Worm (Caenorhabditis elegans) whole organism, L4/young adult: ENCODE results near the gene eif-2Bepsilon.

Experiments used
- dao-5 ChIP-seq: sonication (generic microtip); optimal IDR thresholded peaks from 2 replicates; lab custom pipeline; 2016; ENCODE audit warnings: missing genotype, missing genetic modification characterization, moderate library complexity, missing compliant biosample characterization
- him-1 ChIP-seq: sonication (generic microtip); optimal IDR thresholded peaks from 2 replicates; lab custom pipeline; 2016; ENCODE audit warnings: missing genotype, missing genetic modification reagents, missing genetic modification characterization, missing compliant biosample characterization

DNA sequence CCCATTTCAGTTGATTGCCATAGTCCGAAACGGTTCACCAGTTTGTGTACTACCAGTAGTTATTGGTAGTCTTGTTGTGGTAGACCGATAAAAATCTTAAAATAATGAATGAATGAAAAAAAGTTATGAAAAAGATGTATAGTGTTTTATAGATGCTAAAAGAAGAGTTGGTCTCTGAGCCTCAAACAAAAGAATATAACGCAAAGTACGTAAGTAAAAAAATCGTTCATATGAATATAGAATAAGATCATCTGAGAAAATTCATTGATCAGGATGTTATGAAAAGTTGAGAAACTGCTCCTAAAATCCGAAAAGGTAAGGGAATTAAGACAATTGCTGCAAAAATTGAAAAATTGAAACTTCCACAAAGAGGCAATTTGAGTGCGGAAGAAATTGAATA, 44.2 kb upstream of the eif-2Bepsilon start, which contains the start of gene chhy-1:
- TF ChIP-seq dao-5 (tag; lab: Kevin White, UChicago) (no peak), him-1 (tag; lab: Kevin White, UChicago) (no peak)
